Worm (Caenorhabditis elegans) whole organism, late embryonic: ENCODE measurements around the gene T25E4.2.

Experiments used
- C08G9.2 ChIP-seq: sonication (generic microtip); optimal IDR thresholded peaks from 2 replicates; lab custom pipeline; 2016; ENCODE audit warnings: mild to moderate bottlenecking, missing genetic modification characterization, moderate library complexity, missing compliant biosample characterization
- C38D4.7 ChIP-seq: fragments of 200-800 bp; sonication (Bioruptor generic); optimal IDR thresholded peaks from 2 replicates; lab custom pipeline; 2018; ENCODE audit warnings: mild to moderate bottlenecking, missing genetic modification characterization, moderate library complexity, missing compliant biosample characterization
- F13H6.1 ChIP-seq: sonication (generic microtip); optimal IDR thresholded peaks from 2 replicates; lab custom pipeline; 2016; ENCODE audit warnings: missing genetic modification characterization, missing compliant biosample characterization
- K02D7.2 ChIP-seq: sonication (generic microtip); optimal IDR thresholded peaks from 2 replicates; lab custom pipeline; 2017; ENCODE audit warnings: mild to moderate bottlenecking, missing genetic modification characterization, missing compliant biosample characterization
- K09A11.1 ChIP-seq: sonication (generic microtip); optimal IDR thresholded peaks from 2 replicates; lab custom pipeline; 2017; ENCODE audit warnings: antibody characterized with exemption, mild to moderate bottlenecking, missing genetic modification characterization, missing compliant biosample characterization; ENCODE audit not compliant: insufficient read depth
- Y22D7AL.16 ChIP-seq: sonication (generic microtip); optimal IDR thresholded peaks from 2 replicates; lab custom pipeline; 2016; ENCODE audit warnings: missing genetic modification characterization, missing compliant biosample characterization
- ahr-1 ChIP-seq: sonication (generic microtip); optimal IDR thresholded peaks from 2 replicates; lab custom pipeline; 2016; ENCODE audit warnings: missing genetic modification characterization, missing compliant biosample characterization
- ama-1 ChIP-seq: fragments of 150-350 bp; optimal IDR thresholded peaks from 2 replicates; lab custom pipeline; 2014
- ceh-14 ChIP-seq: sonication (generic microtip); optimal IDR thresholded peaks from 2 replicates; lab custom pipeline; 2016; ENCODE audit warnings: missing genotype, missing genetic modification characterization, missing compliant biosample characterization
- ceh-18 ChIP-seq: sonication (generic microtip); optimal IDR thresholded peaks from 2 replicates; lab custom pipeline; 2016; ENCODE audit warnings: missing genetic modification characterization, missing compliant biosample characterization
- ceh-19 ChIP-seq: fragments of 200-800 bp; sonication (Bioruptor generic); optimal IDR thresholded peaks from 2 replicates; lab custom pipeline; 2018; ENCODE audit warnings: mild to moderate bottlenecking, missing genetic modification characterization, missing compliant biosample characterization
- ceh-2 ChIP-seq: sonication (generic microtip); optimal IDR thresholded peaks from 2 replicates; lab custom pipeline; 2016; ENCODE audit warnings: missing genotype, missing genetic modification characterization, missing compliant biosample characterization
- ceh-24 ChIP-seq: sonication (generic microtip); optimal IDR thresholded peaks from 2 replicates; lab custom pipeline; 2016; ENCODE audit warnings: mild to moderate bottlenecking, missing genetic modification characterization, missing compliant biosample characterization
- ceh-30 ChIP-seq: fragments of 150-350 bp; optimal IDR thresholded peaks from 2 replicates; lab custom pipeline; 2014; ENCODE audit warnings: missing biosample characterization, missing genetic modification characterization
- ceh-31 ChIP-seq: sonication (generic microtip); optimal IDR thresholded peaks from 2 replicates; lab custom pipeline; 2016; ENCODE audit warnings: missing genetic modification characterization, missing compliant biosample characterization
- ceh-34 ChIP-seq: sonication (generic microtip); optimal IDR thresholded peaks from 2 replicates; lab custom pipeline; 2016; ENCODE audit warnings: mild to moderate bottlenecking, missing genetic modification characterization, missing compliant biosample characterization
- ceh-48 ChIP-seq: sonication (generic microtip); optimal IDR thresholded peaks from 2 replicates; lab custom pipeline; 2016; ENCODE audit warnings: missing genetic modification characterization, inconsistent platforms, missing compliant biosample characterization
- ceh-6 ChIP-seq: fragments of 200-800 bp; sonication (Bioruptor generic); optimal IDR thresholded peaks from 2 replicates; lab custom pipeline; 2018; ENCODE audit warnings: mild to moderate bottlenecking, missing genetic modification characterization, missing compliant biosample characterization
- ceh-9 ChIP-seq: sonication (generic microtip); optimal IDR thresholded peaks from 2 replicates; lab custom pipeline; 2016; ENCODE audit warnings: mild to moderate bottlenecking, missing genetic modification characterization, inconsistent platforms, missing compliant biosample characterization
- dmd-4 ChIP-seq: sonication (generic microtip); optimal IDR thresholded peaks from 2 replicates; lab custom pipeline; 2016; ENCODE audit warnings: borderline replicate concordance, missing genetic modification characterization, missing compliant biosample characterization
- dve-1 ChIP-seq: sonication (generic microtip); optimal IDR thresholded peaks from 2 replicates; lab custom pipeline; 2017; ENCODE audit warnings: antibody characterized with exemption, mild to moderate bottlenecking, missing genetic modification characterization, missing compliant biosample characterization
- elt-2 ChIP-seq: sonication (generic microtip); optimal IDR thresholded peaks from 2 replicates; lab custom pipeline; 2016; ENCODE audit warnings: missing genetic modification reagents, missing genetic modification characterization, missing compliant biosample characterization
- elt-4 ChIP-seq: sonication (generic microtip); optimal IDR thresholded peaks from 2 replicates; lab custom pipeline; 2016; ENCODE audit warnings: missing genetic modification characterization, missing compliant biosample characterization
- ets-4 ChIP-seq: sonication (generic microtip); optimal IDR thresholded peaks from 2 replicates; lab custom pipeline; 2016; ENCODE audit warnings: missing genetic modification characterization, missing compliant biosample characterization
- eyg-1 ChIP-seq: sonication (generic microtip); optimal IDR thresholded peaks from 2 replicates; lab custom pipeline; 2016; ENCODE audit warnings: missing genotype, missing genetic modification characterization, missing compliant biosample characterization
- fax-1 ChIP-seq: sonication (generic microtip); optimal IDR thresholded peaks from 2 replicates; lab custom pipeline; 2016; ENCODE audit warnings: missing genotype, missing genetic modification characterization, missing compliant biosample characterization
- fkh-10 ChIP-seq: fragments of 150-350 bp; optimal IDR thresholded peaks from 2 replicates; lab custom pipeline; 2014; ENCODE audit warnings: missing biosample characterization, missing genetic modification reagents, missing genetic modification characterization
- gmeb-2 ChIP-seq: sonication (generic microtip); optimal IDR thresholded peaks from 2 replicates; lab custom pipeline; 2016; ENCODE audit warnings: missing genetic modification characterization, inconsistent platforms, missing compliant biosample characterization
- hlh-30 ChIP-seq: sonication (generic microtip); optimal IDR thresholded peaks from 2 replicates; lab custom pipeline; 2017; ENCODE audit warnings: antibody characterized with exemption, missing genetic modification characterization, missing compliant biosample characterization; ENCODE audit not compliant: insufficient read depth
- hlh-8 ChIP-seq: sonication (generic microtip); optimal IDR thresholded peaks from 2 replicates; lab custom pipeline; 2016; ENCODE audit warnings: missing genotype, missing genetic modification characterization, missing compliant biosample characterization
- lim-6 ChIP-seq: sonication (generic microtip); optimal IDR thresholded peaks from 2 replicates; lab custom pipeline; 2016; ENCODE audit warnings: missing genetic modification characterization, missing compliant biosample characterization
- lin-11 ChIP-seq: fragments of 200-800 bp; sonication (Bioruptor generic); optimal IDR thresholded peaks from 2 replicates; lab custom pipeline; 2018; ENCODE audit warnings: mild to moderate bottlenecking, missing genetic modification characterization, missing compliant biosample characterization
- madf-2 ChIP-seq: sonication (generic microtip); optimal IDR thresholded peaks from 2 replicates; lab custom pipeline; 2017; ENCODE audit warnings: missing genetic modification characterization, missing compliant biosample characterization
- npax-4 ChIP-seq: sonication (generic microtip); optimal IDR thresholded peaks from 2 replicates; lab custom pipeline; 2016; ENCODE audit warnings: missing genetic modification characterization, missing compliant biosample characterization
- pat-9 ChIP-seq: fragments of 200-800 bp; sonication (Bioruptor generic); optimal IDR thresholded peaks from 2 replicates; lab custom pipeline; 2018; ENCODE audit warnings: mild to moderate bottlenecking, missing genetic modification characterization, moderate library complexity, missing compliant biosample characterization
- pax-1 ChIP-seq: fragments of 150-350 bp; optimal IDR thresholded peaks from 2 replicates; lab custom pipeline; 2014; ENCODE audit warnings: missing biosample characterization, missing genetic modification characterization
- pha-4 ChIP-seq: fragments of 150-350 bp; optimal IDR thresholded peaks from 2 replicates; lab custom pipeline; 2018; ENCODE audit warnings: missing biosample characterization, missing genetic modification reagents, missing genetic modification characterization
- pros-1 ChIP-seq: fragments of 150-350 bp; optimal IDR thresholded peaks from 2 replicates; lab custom pipeline; 2014; ENCODE audit warnings: missing biosample characterization, missing genetic modification reagents, missing genetic modification characterization
- ref-2 ChIP-seq: sonication (generic microtip); optimal IDR thresholded peaks from 2 replicates; lab custom pipeline; 2016; ENCODE audit warnings: missing genetic modification characterization, missing compliant biosample characterization
- rnt-1 ChIP-seq: sonication (generic microtip); optimal IDR thresholded peaks from 2 replicates; lab custom pipeline; 2016; ENCODE audit warnings: missing genetic modification characterization, missing compliant biosample characterization
- tbx-2 ChIP-seq: sonication (generic microtip); optimal IDR thresholded peaks from 2 replicates; lab custom pipeline; 2016; ENCODE audit warnings: missing genetic modification characterization, missing compliant biosample characterization
- tbx-7 ChIP-seq: sonication (generic microtip); optimal IDR thresholded peaks from 2 replicates; lab custom pipeline; 2016; ENCODE audit warnings: missing genotype, missing genetic modification characterization, missing compliant biosample characterization
- ttx-3 ChIP-seq: sonication (generic microtip); optimal IDR thresholded peaks from 2 replicates; lab custom pipeline; 2016; ENCODE audit warnings: missing genetic modification reagents, missing genetic modification characterization, missing compliant biosample characterization
- unc-42 ChIP-seq: sonication (generic microtip); optimal IDR thresholded peaks from 2 replicates; lab custom pipeline; 2016; ENCODE audit warnings: missing genotype, missing genetic modification characterization, missing compliant biosample characterization
- unc-86 ChIP-seq: sonication (generic microtip); optimal IDR thresholded peaks from 2 replicates; lab custom pipeline; 2016; ENCODE audit warnings: missing genetic modification characterization, missing compliant biosample characterization
- zip-5 ChIP-seq: sonication (generic microtip); optimal IDR thresholded peaks from 2 replicates; lab custom pipeline; 2016; ENCODE audit warnings: missing genetic modification characterization, missing compliant biosample characterization
- ztf-16 ChIP-seq: sonication (generic microtip); optimal IDR thresholded peaks from 2 replicates; lab custom pipeline; 2017; ENCODE audit warnings: missing genetic modification characterization, missing compliant biosample characterization

The T25E4.2 gene

ce11 chrII:5596247-5596646 is 14.0 kb upstream of the T25E4.2 start, which contains the start of gene C17G10.1:
C17G10.1 (plus strand) TSS chrII:5596547.
- no peak for TF ChIP-seq hlh-30 (tag; lab: Kevin White, UChicago)

DNA sequence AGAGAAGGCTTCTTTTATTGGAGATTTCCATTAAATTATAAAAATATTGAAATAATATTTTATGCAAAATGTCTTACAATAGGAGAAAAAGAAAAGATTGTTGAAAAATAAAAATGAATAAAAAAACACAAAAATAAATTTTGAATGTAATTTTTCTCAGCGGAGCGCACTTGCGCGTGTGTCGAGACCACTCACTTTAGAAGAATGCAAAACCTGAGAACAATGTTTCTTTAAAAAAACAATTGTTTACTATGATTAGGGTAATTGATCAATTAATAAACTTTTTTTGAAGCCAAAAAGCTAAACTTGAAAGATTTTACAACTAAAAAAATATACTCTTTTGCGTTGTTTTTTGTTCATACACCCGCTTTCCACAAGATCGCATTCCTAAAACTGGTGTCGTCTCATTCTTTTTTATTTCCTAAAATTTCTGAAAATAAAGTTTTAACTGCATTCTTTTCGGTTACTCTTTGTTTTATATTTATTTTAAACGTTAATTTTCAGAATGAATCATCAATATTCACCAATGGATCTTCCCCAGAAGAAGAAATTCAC is 12.1 kb upstream of the T25E4.2 start, which contains the start of gene ttc-4:
Gene ttc-4, plus strand, starts transcription at position 505 of the 555 bp plus-strand sequence.
- TF ChIP-seq hlh-8 (tag; lab: Kevin White, UChicago) (peak; percentile 58), ceh-19 (GFP tag; lab: Kevin White, UChicago) (no peak), ama-1 (lab: Kevin White, UChicago) (no peak), unc-42 (peak; percentile 64), ceh-31 (tag; lab: Kevin White, UChicago) (peak; percentile 90), tbx-2 (peak; percentile 80), zip-5 (peak; percentile 71), lim-6 (tag; lab: Kevin White, UChicago) (peak; percentile 27), tbx-7 (tag; lab: Kevin White, UChicago) (peak; percentile 8), fax-1 (tag; lab: Kevin White, UChicago) (peak; percentile 8), C08G9.2 (peak; percentile 71), ceh-14 (tag; lab: Kevin White, UChicago) (peak; percentile 52), npax-4 (tag; lab: Kevin White, UChicago) (no peak), ref-2 (tag; lab: Kevin White, UChicago) (peak; percentile 5), elt-2 (tag; lab: Kevin White, UChicago) (peak; percentile 90), rnt-1 (peak; percentile 33), fkh-10 (GFP tag; lab: Kevin White, UChicago) (no peak), ceh-2 (tag; lab: Kevin White, UChicago) (peak; percentile 33), unc-86 (tag; lab: Kevin White, UChicago) (peak; percentile 29), dve-1 (tag; lab: Kevin White, UChicago) (no peak), F13H6.1 (tag; lab: Kevin White, UChicago) (peak; percentile 54), pros-1 (no peak), ets-4 (peak; percentile 56), ahr-1 (tag; lab: Kevin White, UChicago) (peak; percentile 22), ceh-34 (tag; lab: Kevin White, UChicago) (peak; percentile 45)
- TF ChIP-seq, all 69 proteins: peak for 19

DNA sequence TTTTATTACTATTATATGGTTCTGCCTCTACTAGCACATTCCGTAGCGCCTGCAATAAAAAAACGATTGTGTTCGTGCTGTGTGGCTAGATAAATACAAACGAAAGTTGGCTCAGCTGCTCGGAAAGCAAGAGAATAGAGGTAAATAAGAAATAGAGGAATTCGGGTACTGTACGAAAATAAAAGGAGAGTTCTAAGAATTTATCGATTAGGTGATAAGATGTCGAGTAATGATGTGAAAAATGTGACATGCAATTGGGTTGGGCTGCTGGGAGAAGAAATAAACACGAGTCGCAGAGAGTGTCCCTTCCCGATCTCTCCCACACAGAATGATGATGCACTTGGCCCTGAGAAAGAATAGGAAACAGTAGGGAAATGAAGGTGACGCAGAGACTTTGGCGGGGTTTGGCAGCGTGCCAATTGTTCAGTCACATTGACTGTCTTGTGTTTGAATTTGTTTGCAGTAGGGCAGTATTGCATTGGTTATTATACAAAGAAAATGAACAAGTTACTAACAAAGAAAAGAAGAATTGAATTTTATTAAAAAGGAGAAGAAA is 11.2 kb upstream of the T25E4.2 start, which contains the start of gene cdc-14:
Gene cdc-14, minus strand, starts transcription at position 51 of the 556 bp plus-strand sequence.
- TF ChIP-seq hlh-30 (tag; lab: Kevin White, UChicago) (peak; percentile 95), tbx-7 (tag; lab: Kevin White, UChicago) (no peak), ceh-48 (tag; lab: Kevin White, UChicago) (no peak), ahr-1 (tag; lab: Kevin White, UChicago) (no peak), gmeb-2 (tag; lab: Kevin White, UChicago) (no peak), pha-4 (no peak), K09A11.1 (no peak), ceh-19 (GFP tag; lab: Kevin White, UChicago) (no peak), pax-1 (tag; lab: Kevin White, UChicago) (no peak), npax-4 (tag; lab: Kevin White, UChicago) (no peak), pat-9 (tag; lab: Kevin White, UChicago) (no peak), ceh-24 (tag; lab: Kevin White, UChicago) (no peak), lim-6 (tag; lab: Kevin White, UChicago) (no peak), ceh-9 (tag; lab: Kevin White, UChicago) (no peak), eyg-1 (tag; lab: Kevin White, UChicago) (no peak), dmd-4 (tag; lab: Kevin White, UChicago) (no peak), K02D7.2 (tag; lab: Kevin White, UChicago) (no peak), madf-2 (tag; lab: Kevin White, UChicago) (no peak), elt-4 (tag; lab: Kevin White, UChicago) (no peak), ceh-31 (tag; lab: Kevin White, UChicago) (peak; percentile 65), ama-1 (lab: Kevin White, UChicago) (no peak), elt-2 (tag; lab: Kevin White, UChicago) (peak; percentile 57), ceh-30 (tag; lab: Kevin White, UChicago) (no peak), ztf-16 (tag; lab: Kevin White, UChicago) (no peak), hlh-8 (tag; lab: Kevin White, UChicago) (peak; percentile 13), ceh-18 (tag; lab: Kevin White, UChicago) (peak; percentile 81), C38D4.7 (no peak), Y22D7AL.16 (tag; lab: Kevin White, UChicago) (no peak), lin-11 (tag; lab: Kevin White, UChicago) (no peak), fkh-10 (GFP tag; lab: Kevin White, UChicago) (no peak), unc-86 (tag; lab: Kevin White, UChicago) (no peak), ceh-6 (no peak), ttx-3 (tag; lab: Kevin White, UChicago) (no peak), ceh-14 (tag; lab: Kevin White, UChicago) (no peak)
